Worm (Caenorhabditis elegans) whole organism, young adult: Measurements from ENCODE around the gene srgp-1.

Experiments
- C17E4.6 ChIP-seq: fragments of 200-800 bp; sonication (Bioruptor generic); IDR thresholded peaks from 2 replicates; pipeline ENCODE4 v1.3.6; 2022; ENCODE audit warnings: missing genetic modification reagents, missing genetic modification characterization, missing compliant biosample characterization
- zim-3 ChIP-seq: sonication (generic microtip); optimal IDR thresholded peaks from 2 replicates; lab custom pipeline; 2017; ENCODE audit warnings: mild to moderate bottlenecking, missing genetic modification characterization, moderate library complexity, missing compliant biosample characterization

ce11 chrIV:11594191-11594673 lies 23.9 kb downstream of the srgp-1 start, which contains the start of gene mig-38:
- TF ChIP-seq zim-3 (no peak), C17E4.6 (GFP tag; lab: Robert Waterston, UW) (0 out of 2 replicates have a peak, but pooled peaks have one; percentile 20)
